Fruit fly (Drosophila melanogaster): Measurements from ENCODE around the gene CG14374.
A peak's percentile ranks its signal among the peaks of the same experiment; 100 is the strongest.

Gene CG14374

DNA sequence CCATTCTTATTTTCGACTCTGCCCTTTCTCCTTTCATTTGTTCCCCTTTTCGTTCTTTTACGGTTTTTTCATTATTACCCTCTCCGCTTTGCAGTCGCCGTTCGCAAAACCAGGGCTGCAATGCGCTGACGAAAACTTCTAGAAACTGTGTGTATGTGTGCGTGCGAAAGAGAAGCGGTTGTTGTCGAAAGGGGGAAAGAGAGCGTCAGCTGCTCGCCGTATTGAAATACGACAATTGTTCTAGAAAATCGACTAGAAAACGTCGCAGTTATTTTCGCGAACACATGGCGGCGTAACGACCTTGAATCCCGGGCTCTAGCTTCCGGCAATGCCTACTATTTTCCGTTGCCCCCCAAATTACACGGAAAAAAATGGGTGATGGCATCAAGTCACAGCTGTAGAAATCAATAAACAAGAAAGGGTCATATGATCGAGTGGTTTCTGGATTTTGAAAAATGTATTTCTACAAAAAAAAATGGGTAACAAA, 14.2 kb downstream of the CG14374 start (continued):
- no peak for TF ChIP-seq CG16863 (GFP tag; optimal IDR thresholded peaks at IDR 0.05)
- TF ChIP-seq Hr51 (GFP tag; optimal IDR thresholded peaks at IDR 0.05), result no peak
- no peak for TF ChIP-seq CG15696 (tag; optimal IDR thresholded peaks at IDR 0.05)
- no peak for TF ChIP-seq CG15269 (tag; optimal IDR thresholded peaks at IDR 0.05)
- no peak for TF ChIP-seq CG2712 (tag; optimal IDR thresholded peaks at IDR 0.05)
- TF ChIP-seq slp2 (GFP tag; optimal IDR thresholded peaks at IDR 0.05), result no peak
- TF ChIP-seq Oaz (GFP tag; IDR thresholded peaks at IDR 0.05), result no peak
- no peak for TF ChIP-seq lab (GFP tag; optimal IDR thresholded peaks at IDR 0.05)
- TF ChIP-seq Dad (GFP tag; optimal IDR thresholded peaks at IDR 0.05), result no peak
- TF ChIP-seq CTCF (GFP tag; optimal IDR thresholded peaks at IDR 0.05), result no peak
- TF ChIP-seq Ssrp (tag; optimal IDR thresholded peaks at IDR 0.05), result no peak
- TF ChIP-seq CG3407 (GFP tag; optimal IDR thresholded peaks at IDR 0.05), result no peak
- TF ChIP-seq CG6854 (GFP tag; optimal IDR thresholded peaks at IDR 0.05), result peak; percentile 7
- peak; percentile 59 for TF ChIP-seq CG2120 (GFP tag; optimal IDR thresholded peaks at IDR 0.05)
- TF ChIP-seq CG32767 (GFP tag; IDR thresholded peaks at IDR 0.05), result peak; percentile 45; the same call in 1 of the 2 replicates
- TF ChIP-seq CG1792 (GFP tag; optimal IDR thresholded peaks at IDR 0.05), result no peak
- no peak for TF ChIP-seq pros (GFP tag; optimal IDR thresholded peaks at IDR 0.05)
- no peak for TF ChIP-seq zfh2 (GFP tag; optimal IDR thresholded peaks at IDR 0.05)
- no peak for TF ChIP-seq lov (optimal IDR thresholded peaks at IDR 0.05)
- TF ChIP-seq lov (GFP tag; IDR thresholded peaks at IDR 0.05), result no peak
- no peak for TF ChIP-seq sqz (GFP tag; optimal IDR thresholded peaks at IDR 0.05)
- TF ChIP-seq schlank (tag; optimal IDR thresholded peaks at IDR 0.05), result no peak
- no peak for TF ChIP-seq CG7357 (GFP tag; IDR thresholded peaks at IDR 0.05)
- no peak for TF ChIP-seq ham (GFP tag; IDR thresholded peaks at IDR 0.05)
- TF ChIP-seq Med (GFP tag), result peak; percentile 92
- no peak for TF ChIP-seq usp (GFP tag; optimal IDR thresholded peaks at IDR 0.05)
- TF ChIP-seq Abd-B (GFP tag; optimal IDR thresholded peaks at IDR 0.05), result no peak
- no peak for TF ChIP-seq chn (GFP tag; optimal IDR thresholded peaks at IDR 0.05)
- no peak for TF ChIP-seq Kr (GFP tag; optimal IDR thresholded peaks at IDR 0.05)
- peak; percentile 31 for TF ChIP-seq CG13287 (GFP tag; IDR thresholded peaks at IDR 0.05; ENCODE audit: partially characterized antibody)

dm6 chr3R:13381744-13382435, 15.1 kb downstream of the CG14374 start, which contains the start of the genes mRpS21 and Droj2:
Gene mRpS21 (minus strand): TSS chr3R:13381809.
Gene Droj2 (plus strand): TSS chr3R:13382106.
- TF ChIP-seq Bgb (GFP tag; IDR thresholded peaks at IDR 0.05; ENCODE audit: partially characterized antibody) (no peak), br (optimal IDR thresholded peaks at IDR 0.05) (no peak), CG1603 (tag; optimal IDR thresholded peaks at IDR 0.05) (peak; percentile 24), HmgZ (tag; optimal IDR thresholded peaks at IDR 0.05) (peak; percentile 66), sim (GFP tag; IDR thresholded peaks at IDR 0.05) (no peak), CG10147 (GFP tag; optimal IDR thresholded peaks at IDR 0.05) (peak; percentile 60), CG4282 (GFP tag; optimal IDR thresholded peaks at IDR 0.05) (no peak), CG7928 (GFP tag; optimal IDR thresholded peaks at IDR 0.05) (peak; percentile 89), dati (GFP tag; IDR thresholded peaks at IDR 0.05) (no peak), Dfd (GFP tag; optimal IDR thresholded peaks at IDR 0.05) (no peak), D19B (GFP tag; optimal IDR thresholded peaks at IDR 0.05) (no peak), CG10366 (GFP tag; IDR thresholded peaks at IDR 0.05) (peak; percentile 11; the same call in 1 of the 2 replicates), tll (GFP tag; optimal IDR thresholded peaks at IDR 0.05) (peak in 1 of 2 experiments; percentile 28), Dad (GFP tag; optimal IDR thresholded peaks at IDR 0.05) (peak; percentile 42), fd96Cb (tag; optimal IDR thresholded peaks at IDR 0.05) (peak; percentile 35), CG7372 (GFP tag; IDR thresholded peaks at IDR 0.05) (0 out of 2 replicates have a peak, but pooled peaks have one; percentile 29), Oaz (GFP tag; IDR thresholded peaks at IDR 0.05) (no peak), Dll (GFP tag; IDR thresholded peaks at IDR 0.05; ENCODE audit: partially characterized antibody) (no peak), CG17612 (GFP tag; IDR thresholded peaks at IDR 0.05) (no peak), pfk (GFP tag; optimal IDR thresholded peaks at IDR 0.05) (no peak), da (GFP tag; optimal IDR thresholded peaks at IDR 0.05) (no peak), bigmax (GFP tag; optimal IDR thresholded peaks at IDR 0.05) (no peak), CG5245 (GFP tag; optimal IDR thresholded peaks at IDR 0.05) (no peak), CG12155 (GFP tag; optimal IDR thresholded peaks at IDR 0.05) (peak; percentile 33)

Data from whole organism, embryonic.